Worm (Caenorhabditis elegans) whole organism, L1 larva: Measurements from ENCODE around the gene djr-1.1.

Source experiments
- C16A3.4 ChIP-seq: fragments of 150-350 bp; optimal IDR thresholded peaks from 2 replicates; lab custom pipeline; 2014; ENCODE audit warnings: missing biosample characterization, missing genetic modification characterization
- Y116A8C.19 ChIP-seq: sonication (generic microtip); optimal IDR thresholded peaks from 2 replicates; lab custom pipeline; 2016; ENCODE audit warnings: missing compliant biosample characterization, missing genetic modification characterization, borderline replicate concordance
- aly-2 ChIP-seq: fragments of 150-350 bp; optimal IDR thresholded peaks from 2 replicates; lab custom pipeline; 2014; ENCODE audit warnings: missing biosample characterization, missing genetic modification characterization
- ama-1 ChIP-seq: fragments of 150-350 bp; optimal IDR thresholded peaks from 2 replicates; lab custom pipeline; 2014
- ceh-8 ChIP-seq: fragments of 200-800 bp; sonication (Bioruptor generic); optimal IDR thresholded peaks from 2 replicates; lab custom pipeline; 2018; ENCODE audit warnings: mild to moderate bottlenecking, missing genetic modification characterization, moderate library complexity, missing compliant biosample characterization
- ceh-88 ChIP-seq: fragments of 200-800 bp; sonication (Bioruptor generic); IDR thresholded peaks from 2 replicates; pipeline ENCODE4 v1.3.6; 2022; ENCODE audit warnings: missing genetic modification characterization, missing compliant biosample characterization
- ces-1 ChIP-seq: fragments of 150-350 bp; optimal IDR thresholded peaks from 2 replicates; lab custom pipeline; 2014; ENCODE audit warnings: missing biosample characterization, missing genetic modification reagents, missing genetic modification characterization
- dpl-1 ChIP-seq, 3 experiments: fragments of 150-350 bp in 2 of 3; sonication (generic microtip) in 1 of 3; optimal IDR thresholded peaks; 2 replicates each; lab custom pipeline; 2014 to 2017; ENCODE audit warnings: missing biosample characterization in 3 of 3, missing genetic modification characterization in 3 of 3, missing genetic modification reagents in 3 of 3
- dsc-1 ChIP-seq: sonication (generic microtip); optimal IDR thresholded peaks from 2 replicates; lab custom pipeline; 2016; ENCODE audit warnings: mild to moderate bottlenecking, missing genetic modification characterization, missing compliant biosample characterization
- efl-1 ChIP-seq, 4 experiments: fragments of 150-350 bp; optimal IDR thresholded peaks in 3 of 4; peaks in 1 of 4; 1 replicate in 1 of 4; 2 replicates in 3 of 4; lab custom pipeline; 2014; ENCODE audit warnings: missing biosample characterization in 2 of 4, missing genetic modification characterization in 2 of 4, missing genetic modification reagents in 2 of 4
- egl-27 ChIP-seq, 2 experiments: fragments of 150-350 bp in 1 of 2; sonication (generic microtip); optimal IDR thresholded peaks; 3 replicates each; lab custom pipeline; 2017 to 2018; ENCODE audit warnings: missing biosample characterization in 2 of 2, missing genetic modification characterization in 2 of 2, missing genetic modification reagents in 2 of 2
- elt-2 ChIP-seq: sonication (generic microtip); optimal IDR thresholded peaks from 2 replicates; lab custom pipeline; 2016; ENCODE audit warnings: missing genetic modification characterization, mild to moderate bottlenecking, inconsistent platforms, missing compliant biosample characterization, missing genetic modification reagents
- fkh-4 ChIP-seq: sonication (generic microtip); optimal IDR thresholded peaks from 2 replicates; lab custom pipeline; 2016; ENCODE audit warnings: missing compliant biosample characterization, missing genetic modification characterization, borderline replicate concordance
- fos-1 ChIP-seq: fragments of 150-350 bp; optimal IDR thresholded peaks from 2 replicates; lab custom pipeline; 2014; ENCODE audit warnings: missing biosample characterization, missing genetic modification characterization
- grh-1 ChIP-seq: fragments of 200-800 bp; sonication (Bioruptor generic); IDR thresholded peaks from 2 replicates; pipeline ENCODE4 v1.3.6; 2022; ENCODE audit warnings: missing genetic modification reagents, missing genetic modification characterization, missing compliant biosample characterization
- hlh-17 ChIP-seq: fragments of 200-800 bp; sonication (Bioruptor generic); optimal IDR thresholded peaks from 2 replicates; lab custom pipeline; 2018; ENCODE audit warnings: missing genetic modification characterization, mild to moderate bottlenecking, missing compliant biosample characterization, moderate library complexity, borderline replicate concordance
- hlh-4 ChIP-seq: sonication (generic microtip); optimal IDR thresholded peaks from 2 replicates; lab custom pipeline; 2016; ENCODE audit warnings: mild to moderate bottlenecking, missing genetic modification characterization, missing compliant biosample characterization
- hpl-2 ChIP-seq: fragments of 150-350 bp; optimal IDR thresholded peaks from 2 replicates; lab custom pipeline; 2014; ENCODE audit warnings: missing biosample characterization, missing genetic modification reagents, missing genetic modification characterization
- isw-1 ChIP-seq: fragments of 200-800 bp; sonication (Bioruptor generic); IDR thresholded peaks from 2 replicates; pipeline ENCODE4 v1.3.6; 2022; ENCODE audit warnings: missing genetic modification characterization, missing compliant biosample characterization
- lin-13 ChIP-seq: fragments of 150-350 bp; optimal IDR thresholded peaks from 2 replicates; lab custom pipeline; 2014; ENCODE audit warnings: missing biosample characterization, missing genetic modification reagents, missing genetic modification characterization
- lin-35 ChIP-seq, 2 experiments: fragments of 150-350 bp; optimal IDR thresholded peaks; 2 replicates each; lab custom pipeline; 2014; ENCODE audit warnings: missing biosample characterization in 2 of 2, missing genetic modification characterization in 2 of 2, missing genetic modification reagents in 2 of 2
- lir-3 ChIP-seq: sonication (generic microtip); optimal IDR thresholded peaks from 2 replicates; lab custom pipeline; 2016; ENCODE audit warnings: mild to moderate bottlenecking, missing genetic modification characterization, moderate library complexity, missing compliant biosample characterization; ENCODE audit not compliant: poor library complexity
- lsy-2 ChIP-seq, 2 experiments: fragments of 150-350 bp; optimal IDR thresholded peaks; 2 replicates each; lab custom pipeline; 2014; ENCODE audit warnings: missing biosample characterization in 2 of 2, missing genetic modification characterization in 2 of 2
- mdl-1 ChIP-seq, 2 experiments: fragments of 150-350 bp; optimal IDR thresholded peaks; 2 replicates each; lab custom pipeline; 2014 to 2017; ENCODE audit warnings: missing biosample characterization in 2 of 2, missing genetic modification characterization in 2 of 2, inconsistent platforms in 1 of 2
- nhr-11 ChIP-seq: fragments of 150-350 bp; optimal IDR thresholded peaks from 2 replicates; lab custom pipeline; 2014; ENCODE audit warnings: missing biosample characterization, missing genetic modification characterization
- nhr-20 ChIP-seq: sonication (generic microtip); optimal IDR thresholded peaks from 2 replicates; lab custom pipeline; 2016; ENCODE audit warnings: mild to moderate bottlenecking, missing genetic modification characterization, missing compliant biosample characterization
- nhr-85 ChIP-seq: sonication (generic microtip); peaks from one replicate; lab custom pipeline; 2016; ENCODE audit warnings: missing genetic modification characterization, inconsistent platforms, missing compliant biosample characterization
- nhr-90 ChIP-seq: sonication (generic microtip); optimal IDR thresholded peaks from 2 replicates; lab custom pipeline; 2016; ENCODE audit warnings: mild to moderate bottlenecking, missing genetic modification characterization, missing compliant biosample characterization; ENCODE audit not compliant: poor library complexity
- skn-1 ChIP-seq: fragments of 150-350 bp; optimal IDR thresholded peaks from 2 replicates; lab custom pipeline; 2014; ENCODE audit warnings: missing biosample characterization, missing genetic modification characterization
- snpc-4 ChIP-seq: fragments of 150-350 bp; optimal IDR thresholded peaks from 2 replicates; lab custom pipeline; 2014; ENCODE audit warnings: missing biosample characterization, missing genetic modification characterization
- snu-23 ChIP-seq: sonication (generic microtip); optimal IDR thresholded peaks from 2 replicates; lab custom pipeline; 2016; ENCODE audit warnings: missing genetic modification characterization, missing compliant biosample characterization
- sptf-1 ChIP-seq: fragments of 150-350 bp; optimal IDR thresholded peaks from 2 replicates; lab custom pipeline; 2014; ENCODE audit warnings: missing biosample characterization, missing genetic modification characterization
- tbx-2 ChIP-seq: sonication (generic microtip); optimal IDR thresholded peaks from 2 replicates; lab custom pipeline; 2016; ENCODE audit warnings: missing genetic modification characterization, missing compliant biosample characterization
- unc-30 ChIP-seq: sonication (generic microtip); optimal IDR thresholded peaks from 2 replicates; lab custom pipeline; 2017; ENCODE audit warnings: missing biosample characterization, missing genetic modification characterization
- unc-62 ChIP-seq: fragments of 150-350 bp; optimal IDR thresholded peaks from 2 replicates; lab custom pipeline; 2014; ENCODE audit warnings: missing biosample characterization, missing genetic modification reagents, missing genetic modification characterization
- unc-86 ChIP-seq: sonication (generic microtip); optimal IDR thresholded peaks from 2 replicates; lab custom pipeline; 2016; ENCODE audit warnings: missing genetic modification characterization, missing compliant biosample characterization
- ztf-4 ChIP-seq: fragments of 150-350 bp; optimal IDR thresholded peaks from 2 replicates; lab custom pipeline; 2014; ENCODE audit warnings: missing biosample characterization, missing genetic modification characterization

The djr-1.1 gene

ce11 chrII:273872-274271 lies 16.5 kb upstream of the djr-1.1 start, which contains the start of gene B0432.7:
B0432.7 (minus strand) TSS chrII:273972.
- TF ChIP-seq hlh-4 (tag; lab: Kevin White, UChicago) (no peak), unc-86 (no peak), fkh-4 (tag; lab: Kevin White, UChicago) (no peak), unc-62 (GFP tag; lab: Kevin White, UChicago) (no peak), ztf-4 (tag; lab: Kevin White, UChicago) (no peak), aly-2 (tag; lab: Kevin White, UChicago) (no peak), nhr-90 (tag; lab: Kevin White, UChicago) (no peak), lin-13 (GFP tag; lab: Kevin White, UChicago) (no peak), tbx-2 (tag; lab: Kevin White, UChicago) (no peak), nhr-11 (no peak), sptf-1 (tag; lab: Kevin White, UChicago) (no peak), dpl-1 (GFP tag; optimal IDR thresholded peaks at IDR 0.05; lab: Kevin White, UChicago) (no peak), snpc-4 (tag; lab: Kevin White, UChicago) (no peak), C16A3.4 (tag; lab: Kevin White, UChicago) (no peak), efl-1 (optimal IDR thresholded peaks at IDR 0.05; lab: Kevin White, UChicago) (no peak), efl-1 (GFP tag; optimal IDR thresholded peaks at IDR 0.05 in 1 of 2; lab: Kevin White, UChicago) (no peak), ces-1 (GFP tag; lab: Kevin White, UChicago) (no peak), lin-35 (GFP tag; optimal IDR thresholded peaks at IDR 0.05; lab: Kevin White, UChicago) (no peak)

ce11 chrII:278636-279035 lies 11.7 kb upstream of the djr-1.1 start, which contains the start of gene B0432.8:
B0432.8 (minus strand) TSS chrII:278736.
- no peak for TF ChIP-seq hpl-2
- TF ChIP-seq snu-23 (GFP tag; lab: Kevin White, UChicago), result no peak
- no peak for TF ChIP-seq lin-35 (GFP tag; optimal IDR thresholded peaks at IDR 0.05; lab: Kevin White, UChicago)
- TF ChIP-seq unc-86, result no peak
- TF ChIP-seq tbx-2 (tag; lab: Kevin White, UChicago), result no peak
- TF ChIP-seq lir-3 (tag; lab: Kevin White, UChicago), result no peak
- TF ChIP-seq Y116A8C.19 (tag; lab: Kevin White, UChicago), result no peak

DNA sequence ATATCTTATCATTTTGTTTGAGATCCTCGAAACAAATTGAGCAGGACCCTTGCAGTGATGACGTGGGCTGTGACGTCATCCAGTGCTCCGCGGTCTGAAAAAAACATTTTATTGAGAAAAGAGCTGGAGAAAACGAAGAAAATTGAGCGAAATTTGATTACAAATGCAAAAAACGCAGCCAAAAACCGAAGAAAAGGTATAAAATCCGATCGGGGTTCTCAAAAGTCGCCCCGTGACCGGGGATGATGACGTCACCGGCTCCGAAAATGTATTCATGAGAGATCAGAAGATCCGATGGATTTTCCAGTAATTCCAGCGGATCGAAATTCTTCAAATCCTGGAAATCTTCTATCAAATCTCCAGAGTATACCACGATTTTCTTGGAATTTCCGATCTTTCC lies 7.9 kb upstream of the djr-1.1 start, which contains the start of gene trul-1:
Gene trul-1 (minus strand): TSS at position 101 of the 400 bp plus-strand sequence.
- TF ChIP-seq lsy-2 (tag; optimal IDR thresholded peaks at IDR 0.05; lab: Kevin White, UChicago) (no peak), hpl-2 (no peak), unc-30 (tag; lab: Kevin White, UChicago) (no peak), nhr-85 (tag; lab: Kevin White, UChicago) (no peak), ceh-8 (no peak), isw-1 (GFP tag; lab: Robert Waterston, UW) (no peak), lin-35 (GFP tag; optimal IDR thresholded peaks at IDR 0.05; lab: Kevin White, UChicago) (no peak), dsc-1 (tag; lab: Kevin White, UChicago) (no peak)
- TF ChIP-seq, all 84 proteins: peak for 0

ce11 chrII:283594-283993 lies 6.8 kb upstream of the djr-1.1 start, which contains the start of gene B0432.9:
B0432.9 (minus strand) TSS chrII:283694.
- TF ChIP-seq elt-2 (tag; lab: Kevin White, UChicago) (no peak), nhr-20 (no peak), grh-1 (GFP tag; lab: Robert Waterston, UW) (no peak), ceh-88 (GFP tag; lab: Robert Waterston, UW) (no peak), ama-1 (no peak), fos-1 (tag; lab: Kevin White, UChicago) (no peak), hlh-17 (no peak), mdl-1 (tag; optimal IDR thresholded peaks at IDR 0.05; lab: Kevin White, UChicago) (no peak), lin-13 (GFP tag; lab: Kevin White, UChicago) (no peak), egl-27 (tag; optimal IDR thresholded peaks at IDR 0.05; lab: Kevin White, UChicago) (no peak), dpl-1 (GFP tag; optimal IDR thresholded peaks at IDR 0.05; lab: Kevin White, UChicago) (no peak), skn-1 (tag; lab: Kevin White, UChicago) (no peak)
